Worm (Caenorhabditis elegans) whole organism, L4 larva: ENCODE data around the gene R144.12.

Source experiments
- ceh-82 ChIP-seq: sonication (generic microtip); optimal IDR thresholded peaks from 2 replicates; lab custom pipeline; 2017; ENCODE audit warnings: missing biosample characterization, missing genetic modification characterization
- dmd-9 ChIP-seq: fragments of 200-800 bp; sonication (Bioruptor generic); IDR thresholded peaks from 2 replicates; pipeline ENCODE4 v1.3.6; 2022; ENCODE audit warnings: missing genetic modification reagents, missing genetic modification characterization, missing compliant biosample characterization
- hlh-11 ChIP-seq: fragments of 200-800 bp; sonication (Bioruptor generic); optimal IDR thresholded peaks from 2 replicates; lab custom pipeline; 2018; ENCODE audit warnings: mild to moderate bottlenecking, missing genetic modification characterization, missing compliant biosample characterization
- nhr-25 ChIP-seq: sonication (generic microtip); optimal IDR thresholded peaks from 2 replicates; lab custom pipeline; 2017; ENCODE audit warnings: missing genetic modification characterization, mild to moderate bottlenecking, missing compliant biosample characterization, antibody characterized with exemption, moderate library complexity, borderline replicate concordance; ENCODE audit not compliant: insufficient read depth
- nhr-77 ChIP-seq: fragments of 150-350 bp; optimal IDR thresholded peaks from 2 replicates; lab custom pipeline; 2014; ENCODE audit warnings: missing biosample characterization, missing genetic modification characterization
- unc-62 ChIP-seq, 3 experiments: fragments of 150-350 bp in 1 of 3; sonication (generic microtip); optimal IDR thresholded peaks in 2 of 3; peaks in 1 of 3; 1 replicate in 1 of 3; 2 replicates in 2 of 3; lab custom pipeline; 2014 to 2017; ENCODE audit warnings: missing biosample characterization in 3 of 3, missing genetic modification characterization in 3 of 3, missing genetic modification reagents in 3 of 3, missing genotype in 1 of 3
- ztf-11 ChIP-seq: fragments of 150-350 bp; optimal IDR thresholded peaks from 2 replicates; lab custom pipeline; 2014; ENCODE audit warnings: missing biosample characterization, missing genetic modification characterization

DNA sequence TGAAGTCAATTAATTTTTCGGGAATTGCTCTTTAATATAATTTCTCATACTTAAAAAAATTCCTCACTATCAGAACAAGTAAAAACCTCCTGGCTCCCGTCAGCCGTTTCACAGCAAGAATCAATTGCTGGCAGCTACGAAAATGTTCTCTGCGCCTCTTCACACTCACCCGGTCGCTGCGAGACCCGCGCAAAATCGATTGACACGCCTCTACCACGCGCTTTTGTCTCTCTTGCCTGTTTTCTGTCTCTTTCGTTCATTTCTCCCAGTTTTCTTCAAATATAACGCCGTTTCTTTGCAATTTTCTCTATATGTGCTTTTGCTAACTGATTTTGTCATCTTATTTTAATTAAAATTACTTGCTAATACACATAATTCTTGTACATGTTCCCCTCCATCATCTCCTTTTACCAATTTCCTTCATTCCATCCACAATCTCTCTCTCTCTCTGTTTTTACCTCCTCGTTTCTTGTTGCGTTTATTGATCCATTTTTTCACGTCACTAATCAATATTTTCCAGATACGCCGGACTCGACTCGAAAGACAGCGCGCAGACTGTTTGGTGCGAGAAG lies 17.7 kb upstream of the R144.12 start, which contains the start of gene pcf-11:
- TF ChIP-seq ceh-82 (tag; lab: Kevin White, UChicago) = no peak
- peak; percentile 52 for TF ChIP-seq nhr-77
- TF ChIP-seq nhr-25 (tag; lab: Kevin White, UChicago) = no peak
- TF ChIP-seq hlh-11 (tag; lab: Kevin White, UChicago) = peak; percentile 64
- no peak for TF ChIP-seq dmd-9 (GFP tag; lab: Robert Waterston, UW)
- TF ChIP-seq unc-62 (GFP tag; optimal IDR thresholded peaks at IDR 0.05 in 1 of 2; lab: Kevin White, UChicago) = no peak
- no peak for TF ChIP-seq unc-62 (tag; optimal IDR thresholded peaks at IDR 0.05; lab: Kevin White, UChicago)
- no peak for TF ChIP-seq ztf-11 (tag; lab: Kevin White, UChicago)
